Worm (Caenorhabditis elegans): ENCODE results near the gene C17C3.5.

Gene C17C3.5

DNA sequence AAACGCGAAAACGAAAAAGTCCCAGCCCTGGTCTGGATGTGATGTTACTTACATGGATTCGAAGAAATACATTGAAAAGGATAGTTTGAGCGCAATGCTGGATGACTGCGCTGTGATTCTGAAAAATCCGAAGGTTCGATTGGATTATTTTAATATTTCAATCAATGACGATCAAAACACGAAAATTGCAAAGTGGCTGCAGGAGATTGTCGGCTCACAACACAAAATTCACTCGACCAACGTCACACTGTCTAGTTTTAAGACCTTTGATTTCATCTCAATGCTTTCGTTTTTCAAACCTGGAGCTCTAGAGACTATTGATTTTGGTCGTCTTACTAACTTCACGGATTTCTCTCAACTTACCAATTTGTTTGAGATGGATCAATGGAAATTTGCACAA, at the start of gene C17C3.5:
Gene C17C3.5 (plus strand): TSS at position 301 of the 400 bp plus-strand sequence.
- TF ChIP-seq nhr-25 (tag; optimal IDR thresholded peaks at IDR 0.05) = no peak
- no peak for TF ChIP-seq aly-2 (tag; optimal IDR thresholded peaks at IDR 0.05)
- no peak for TF ChIP-seq gmeb-1 (tag; optimal IDR thresholded peaks at IDR 0.05)
- no peak for TF ChIP-seq lin-39 (tag; optimal IDR thresholded peaks at IDR 0.05)
- no peak for TF ChIP-seq unc-62 (GFP tag; optimal IDR thresholded peaks at IDR 0.05)
- no peak for TF ChIP-seq skn-1 (tag; optimal IDR thresholded peaks at IDR 0.05)
- no peak for TF ChIP-seq alr-1 (tag; optimal IDR thresholded peaks at IDR 0.05)
- TF ChIP-seq ceh-82 (tag; optimal IDR thresholded peaks at IDR 0.05) = no peak
- TF ChIP-seq nhr-10 (tag; optimal IDR thresholded peaks at IDR 0.05) = no peak
- no peak for TF ChIP-seq sma-9 (GFP tag; optimal IDR thresholded peaks at IDR 0.05)
- TF ChIP-seq sma-9 (tag; optimal IDR thresholded peaks at IDR 0.05) = no peak
- TF ChIP-seq unc-55 (GFP tag; optimal IDR thresholded peaks at IDR 0.05) = no peak
- TF ChIP-seq F13H6.1 (tag; optimal IDR thresholded peaks at IDR 0.05) = no peak
- TF ChIP-seq ama-1 (optimal IDR thresholded peaks at IDR 0.05) = no peak
- TF ChIP-seq R02D3.7 (tag; optimal IDR thresholded peaks at IDR 0.05) = no peak
- no peak for TF ChIP-seq dmd-4 (tag; optimal IDR thresholded peaks at IDR 0.05)
- TF ChIP-seq zag-1 (tag; optimal IDR thresholded peaks at IDR 0.05) = no peak
- no peak for TF ChIP-seq nhr-237 (tag; optimal IDR thresholded peaks at IDR 0.05)
- no peak for TF ChIP-seq crh-2 (tag; optimal IDR thresholded peaks at IDR 0.05)
- TF ChIP-seq mdl-1 (tag; optimal IDR thresholded peaks at IDR 0.05) = no peak

DNA sequence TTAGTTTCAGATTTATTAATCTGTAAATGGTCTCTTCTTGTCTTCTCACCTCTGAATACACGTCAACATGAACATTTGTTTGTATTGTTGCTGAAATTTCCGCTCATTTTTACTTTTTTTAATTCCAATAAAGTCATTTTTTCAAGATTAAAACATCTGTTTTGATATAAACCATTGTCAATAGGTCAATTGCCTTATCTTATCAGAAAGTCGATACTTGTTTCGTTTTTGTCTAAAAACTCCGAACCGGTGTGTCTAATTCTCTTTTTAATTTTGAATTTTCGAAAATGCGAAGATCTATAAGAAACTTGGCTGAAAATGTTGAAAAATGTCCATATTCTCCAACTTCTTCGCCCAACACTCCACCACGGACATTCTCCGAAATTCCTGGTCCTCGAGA, 47.9 kb upstream of the C17C3.5 start, which contains the start of gene cyp-44A1:
Gene cyp-44A1 (plus strand): TSS at position 285 of the 400 bp plus-strand sequence.
- TF ChIP-seq fos-1 (tag; optimal IDR thresholded peaks at IDR 0.05) = peak; percentile 2
- TF ChIP-seq mab-5 (tag; optimal IDR thresholded peaks at IDR 0.05) = no peak

DNA sequence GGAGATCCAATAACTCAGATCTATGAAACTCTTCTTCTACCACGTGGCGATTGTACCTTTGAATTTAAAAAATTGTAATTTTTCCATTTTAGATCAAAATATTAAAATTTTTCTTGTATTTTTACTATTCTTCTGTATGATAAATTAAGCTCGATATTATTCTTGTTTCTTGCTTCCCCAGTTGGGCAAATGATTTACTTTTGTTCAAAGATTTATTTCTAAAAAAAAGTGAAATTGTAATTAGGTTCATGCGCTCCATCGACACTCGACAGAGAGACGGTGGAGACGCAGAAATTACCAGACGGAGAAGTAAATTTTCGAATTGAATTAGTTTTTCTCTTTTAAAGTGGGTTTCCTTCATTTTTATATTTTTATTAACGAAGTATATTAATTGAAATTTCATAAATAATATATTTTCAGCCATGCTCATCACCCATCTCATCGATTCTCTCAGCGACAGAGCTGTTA, 45.8 kb upstream of the C17C3.5 start, which contains the start of gene npp-24:
Gene npp-24 (plus strand): TSS at position 51 of the 468 bp plus-strand sequence.
- TF ChIP-seq C34F6.9 (tag; optimal IDR thresholded peaks at IDR 0.05) = peak; percentile 10
- TF ChIP-seq ZK546.5 (tag; optimal IDR thresholded peaks at IDR 0.05) = no peak
- no peak for TF ChIP-seq nhr-12 (tag; optimal IDR thresholded peaks at IDR 0.05)
- no peak for TF ChIP-seq alr-1 (tag; optimal IDR thresholded peaks at IDR 0.05)
- no peak for TF ChIP-seq peb-1 (tag; optimal IDR thresholded peaks at IDR 0.05)
- no peak for TF ChIP-seq Y55F3AM.14 (GFP tag; optimal IDR thresholded peaks at IDR 0.05)
- TF ChIP-seq nhr-237 (tag; optimal IDR thresholded peaks at IDR 0.05) = no peak
- TF ChIP-seq lsy-2 (tag; optimal IDR thresholded peaks at IDR 0.05) = peak in 1 of 2 experiments; percentile 38
- TF ChIP-seq sem-4 (tag; optimal IDR thresholded peaks at IDR 0.05) = no peak
- TF ChIP-seq lin-39 (tag; optimal IDR thresholded peaks at IDR 0.05) = no peak
- peak; percentile 13 for TF ChIP-seq unc-55 (GFP tag; optimal IDR thresholded peaks at IDR 0.05)
- no peak for TF ChIP-seq aly-2 (tag; optimal IDR thresholded peaks at IDR 0.05)
- TF ChIP-seq nhr-25 (tag; optimal IDR thresholded peaks at IDR 0.05) = no peak
- no peak for TF ChIP-seq ztf-1 (GFP tag; conservative IDR thresholded peaks at IDR 0.05)
- TF ChIP-seq zag-1 (tag; optimal IDR thresholded peaks at IDR 0.05) = no peak
- TF ChIP-seq crh-2 (tag; optimal IDR thresholded peaks at IDR 0.05) = no peak
- no peak for TF ChIP-seq ama-1 (optimal IDR thresholded peaks at IDR 0.05)
- no peak for TF ChIP-seq lin-11 (tag; optimal IDR thresholded peaks at IDR 0.05)
- no peak for TF ChIP-seq mab-5 (tag; optimal IDR thresholded peaks at IDR 0.05)
- no peak for TF ChIP-seq nhr-10 (tag; optimal IDR thresholded peaks at IDR 0.05)
- no peak for TF ChIP-seq F13H6.1 (tag; optimal IDR thresholded peaks at IDR 0.05)
- peak; percentile 49 for TF ChIP-seq blmp-1 (tag; optimal IDR thresholded peaks at IDR 0.05; ENCODE audit: insufficient read depth)
- TF ChIP-seq elt-1 (tag; optimal IDR thresholded peaks at IDR 0.05) = no peak
- no peak for TF ChIP-seq unc-62 (GFP tag; optimal IDR thresholded peaks at IDR 0.05)
- no peak for TF ChIP-seq ztf-4 (tag; optimal IDR thresholded peaks at IDR 0.05)
- no peak for TF ChIP-seq sma-3 (GFP tag; optimal IDR thresholded peaks at IDR 0.05)
- no peak for TF ChIP-seq nhr-6 (tag; optimal IDR thresholded peaks at IDR 0.05)
- TF ChIP-seq ztf-11 (tag; optimal IDR thresholded peaks at IDR 0.05) = no peak
